Fruit fly (Drosophila melanogaster): ENCODE data around the gene Ppcs.

Ppcs gene

dm6 chr3R:19157997-19158396, 10.3 kb upstream of the Ppcs start:
- TF ChIP-seq Ets98B (GFP tag; IDR thresholded peaks at IDR 0.05) (no peak), EcR (GFP tag; optimal IDR thresholded peaks at IDR 0.05) (peak; percentile 55)

DNA sequence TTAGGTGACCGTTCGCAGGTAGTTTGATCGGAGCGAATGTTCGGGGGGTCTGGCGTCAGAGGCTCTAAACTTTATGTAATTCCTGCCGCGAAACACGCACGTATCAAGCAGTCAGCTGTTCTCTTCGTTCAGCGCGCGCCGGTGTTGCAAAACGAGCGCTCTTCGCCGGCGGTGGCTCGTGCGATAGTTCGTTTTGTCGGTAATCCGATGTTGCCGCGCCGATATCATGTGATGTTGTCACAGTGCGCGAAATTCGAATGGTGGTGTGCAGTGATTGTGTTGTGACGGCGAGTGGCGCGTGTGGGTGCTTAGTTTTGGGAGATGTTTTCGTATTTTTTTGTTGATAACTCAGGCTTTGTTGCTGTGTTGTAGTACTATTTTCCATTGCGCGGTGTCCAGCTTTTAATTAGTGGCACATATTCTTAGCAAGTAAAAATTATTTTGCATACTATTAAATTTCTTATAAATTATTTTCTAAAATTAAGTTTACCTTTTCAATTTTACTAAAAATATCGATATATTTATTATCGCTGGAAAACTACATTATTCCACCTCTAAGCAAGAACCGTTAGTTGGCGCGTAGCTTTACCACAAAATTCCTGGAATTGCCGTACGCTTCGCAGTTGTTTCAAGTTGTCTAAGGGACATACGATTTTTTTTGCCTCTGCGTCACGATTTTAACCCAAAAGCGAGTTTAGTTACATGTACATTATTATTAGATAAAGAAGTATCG, 9.1 kb upstream of the Ppcs start, which contains the start of gene nanos:
TSS of gene nanos (plus strand) at position 569 of the 733 bp plus-strand sequence.
- no peak for TF ChIP-seq CG13204 (GFP tag; optimal IDR thresholded peaks at IDR 0.05)
- no peak for TF ChIP-seq EcR (GFP tag; optimal IDR thresholded peaks at IDR 0.05)
- no peak for TF ChIP-seq CG34367 (tag; optimal IDR thresholded peaks at IDR 0.05)
- TF ChIP-seq fd96Ca (GFP tag; IDR thresholded peaks at IDR 0.05), result peak; percentile 66; the same call in 1 of the 3 replicates
- peak; percentile 16 for TF ChIP-seq CG8159 (tag; optimal IDR thresholded peaks at IDR 0.05)
- no peak for TF ChIP-seq D1 (tag; optimal IDR thresholded peaks at IDR 0.05)
- peak; percentile 50; the same call in 1 of the 2 replicates for TF ChIP-seq Ets98B (GFP tag; IDR thresholded peaks at IDR 0.05)
- peak; percentile 32 for TF ChIP-seq CG15710 (tag; optimal IDR thresholded peaks at IDR 0.05)
- TF ChIP-seq CG9948 (tag; optimal IDR thresholded peaks at IDR 0.05), result no peak
- TF ChIP-seq CG32121 (GFP tag; IDR thresholded peaks at IDR 0.05), result peak; percentile 66; the same call in 1 of the 2 replicates
- TF ChIP-seq CG17806 (tag; optimal IDR thresholded peaks at IDR 0.05), result no peak
- TF ChIP-seq CG4496 (GFP tag; IDR thresholded peaks at IDR 0.05), result peak; percentile 79; the same call in 2 of the 3 replicates
- no peak for TF ChIP-seq Pif1B (GFP tag; optimal IDR thresholded peaks at IDR 0.05)
- no peak for TF ChIP-seq CG8301 (tag; optimal IDR thresholded peaks at IDR 0.05)
- TF ChIP-seq rn (GFP tag; IDR thresholded peaks at IDR 0.05), result peak; percentile 61
- TF ChIP-seq Pif1A (GFP tag; optimal IDR thresholded peaks at IDR 0.05), result no peak
- peak; percentile 25 for TF ChIP-seq Snoo (tag; optimal IDR thresholded peaks at IDR 0.05)
- no peak for TF ChIP-seq CG14655 (GFP tag; optimal IDR thresholded peaks at IDR 0.05)
- TF ChIP-seq CG10348 (GFP tag; IDR thresholded peaks at IDR 0.05), result no peak
- no peak for TF ChIP-seq CG12605 (GFP tag; IDR thresholded peaks at IDR 0.05)
- no peak for TF ChIP-seq gl (tag; optimal IDR thresholded peaks at IDR 0.05)

DNA sequence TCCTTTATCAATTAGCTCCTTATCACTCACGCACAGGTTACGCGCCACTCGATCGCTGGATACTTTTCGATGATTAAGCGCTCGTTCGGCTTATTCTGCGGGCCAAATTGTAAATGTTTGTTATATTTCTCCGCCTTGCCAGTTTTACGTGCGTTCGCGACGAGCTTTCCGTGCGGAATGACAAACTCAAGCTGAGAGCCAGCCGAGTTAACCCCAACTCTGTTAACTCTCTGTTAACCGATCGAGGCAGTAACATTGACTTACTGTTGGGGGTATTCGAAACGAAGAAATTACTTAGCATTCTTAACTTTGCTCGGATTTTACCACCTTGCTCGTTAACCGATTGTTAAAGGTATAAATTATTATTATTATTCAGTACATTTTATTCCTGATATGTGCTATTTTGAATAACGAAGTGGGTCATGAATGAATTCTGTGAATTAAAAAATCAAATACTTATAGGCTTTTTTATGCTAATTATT, 5.8 kb upstream of the Ppcs start, which contains the start of gene CG5835:
TSS of gene CG5835 (minus strand) at position 185 of the 482 bp plus-strand sequence.
- TF ChIP-seq CG12605 (GFP tag; IDR thresholded peaks at IDR 0.05) (peak; percentile 50; the same call in 1 of the 2 replicates), fd96Ca (GFP tag; IDR thresholded peaks at IDR 0.05) (no peak), Pif1A (GFP tag; optimal IDR thresholded peaks at IDR 0.05) (peak; percentile 8), Snoo (tag; optimal IDR thresholded peaks at IDR 0.05) (no peak), CG32121 (GFP tag; IDR thresholded peaks at IDR 0.05) (0 out of 2 replicates have a peak, but pooled peaks have one; percentile 10), CG15710 (tag; optimal IDR thresholded peaks at IDR 0.05) (peak; percentile 21), CG4496 (GFP tag; IDR thresholded peaks at IDR 0.05) (peak; percentile 60; the same call in 1 of the 3 replicates), Ets98B (GFP tag; IDR thresholded peaks at IDR 0.05) (peak; percentile 37; the same call in 1 of the 2 replicates), CG34367 (tag; optimal IDR thresholded peaks at IDR 0.05) (no peak)

dm6 chr3R:19152835-19153234, 5.1 kb upstream of the Ppcs start:
- TF ChIP-seq Pif1A (GFP tag; optimal IDR thresholded peaks at IDR 0.05) (peak; percentile 17), CG8159 (tag; optimal IDR thresholded peaks at IDR 0.05) (peak; percentile 20), CG8301 (tag; optimal IDR thresholded peaks at IDR 0.05) (peak; percentile 28), Pif1B (GFP tag; optimal IDR thresholded peaks at IDR 0.05) (no peak), CG4496 (GFP tag; IDR thresholded peaks at IDR 0.05) (peak; percentile 36; the same call in 1 of the 3 replicates), D1 (tag; optimal IDR thresholded peaks at IDR 0.05) (peak; percentile 44), CG9948 (tag; optimal IDR thresholded peaks at IDR 0.05) (peak; percentile 32), CG15710 (tag; optimal IDR thresholded peaks at IDR 0.05) (peak; percentile 21), CG13204 (GFP tag; optimal IDR thresholded peaks at IDR 0.05) (no peak), CG17806 (tag; optimal IDR thresholded peaks at IDR 0.05) (no peak), CG10348 (GFP tag; IDR thresholded peaks at IDR 0.05) (no peak)

DNA sequence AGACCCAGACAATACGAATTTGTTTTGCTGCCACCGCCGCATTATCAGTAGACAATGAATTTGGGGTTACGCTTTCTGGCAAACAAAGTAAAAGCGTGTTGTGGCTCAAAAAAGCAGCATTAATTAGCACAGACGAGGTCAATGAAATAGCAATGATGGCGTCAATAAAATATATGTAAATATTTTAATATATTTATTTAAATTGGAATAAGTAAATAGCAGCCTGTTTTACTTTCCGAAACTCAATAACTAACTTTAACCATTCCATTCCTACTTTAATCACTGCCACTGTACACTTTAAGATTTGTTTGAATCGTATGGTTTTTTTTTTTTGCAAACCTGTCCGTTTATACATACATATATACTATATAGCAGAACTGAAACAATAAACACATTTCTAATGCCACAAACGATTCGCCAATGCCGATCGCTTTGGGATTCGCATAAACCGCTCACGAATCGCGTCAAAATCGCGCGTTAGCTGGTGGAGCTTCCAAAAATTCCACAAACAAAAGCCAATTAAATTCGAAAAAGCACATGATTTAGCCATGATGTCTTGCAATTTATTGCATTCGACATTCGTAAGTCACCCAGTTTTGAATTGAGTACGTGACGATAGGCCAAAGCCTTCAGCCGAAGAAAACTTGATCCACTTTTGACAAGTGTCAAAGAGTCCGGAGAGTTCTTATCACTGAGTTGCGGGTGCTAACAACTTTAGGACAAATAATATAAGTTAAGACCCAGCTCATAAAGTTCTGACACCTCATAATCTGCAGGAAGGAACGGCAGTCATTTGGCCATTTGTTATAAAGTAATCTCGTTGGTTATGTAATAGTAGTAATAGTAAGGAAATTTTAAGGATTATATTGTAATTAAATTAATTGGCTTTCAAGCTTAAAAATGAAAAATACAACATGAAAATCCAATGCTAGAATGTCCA, 4.4 kb upstream of the Ppcs start:
- TF ChIP-seq CG15710 (tag; optimal IDR thresholded peaks at IDR 0.05), result peak; percentile 2
- no peak for TF ChIP-seq Pif1B (GFP tag; optimal IDR thresholded peaks at IDR 0.05)
- TF ChIP-seq CG12605 (GFP tag; IDR thresholded peaks at IDR 0.05), result peak; percentile 45; the same call in 1 of the 2 replicates
- peak; percentile 44; the same call in 1 of the 3 replicates for TF ChIP-seq CG4496 (GFP tag; IDR thresholded peaks at IDR 0.05)
- TF ChIP-seq D1 (tag; optimal IDR thresholded peaks at IDR 0.05), result no peak
- peak; percentile 13 for TF ChIP-seq Snoo (tag; optimal IDR thresholded peaks at IDR 0.05)
- peak; percentile 9 for TF ChIP-seq CG8159 (tag; optimal IDR thresholded peaks at IDR 0.05)
- TF ChIP-seq CG32121 (GFP tag; IDR thresholded peaks at IDR 0.05), result peak; percentile 62
- TF ChIP-seq fd96Ca (GFP tag; IDR thresholded peaks at IDR 0.05), result no peak
- no peak for TF ChIP-seq CG13204 (GFP tag; optimal IDR thresholded peaks at IDR 0.05)
- no peak for TF ChIP-seq EcR (GFP tag; optimal IDR thresholded peaks at IDR 0.05)
- no peak for TF ChIP-seq CG17806 (tag; optimal IDR thresholded peaks at IDR 0.05)
- peak; percentile 67 for TF ChIP-seq Ets98B (GFP tag; IDR thresholded peaks at IDR 0.05)
- TF ChIP-seq Pif1A (GFP tag; optimal IDR thresholded peaks at IDR 0.05), result peak; percentile 14
- no peak for TF ChIP-seq CG34367 (tag; optimal IDR thresholded peaks at IDR 0.05)
- TF ChIP-seq CG9948 (tag; optimal IDR thresholded peaks at IDR 0.05), result no peak
